Comparison of ENCODE assay signal across 2 fruit fly cellular contexts in genomic region chr3R:17948227-17949206, dm6.
A peak's percentile ranks its signal among the peaks of the same experiment; 100 is the strongest.
TF ChIP-seq lines count a peak whose summit lies in the region.

No protein-coding gene starts in this region.

- TF ChIP-seq CTCF in whole organism, embryonic (GFP tag; optimal IDR thresholded peaks at IDR 0.05; lab: Kevin White, UChicago): no peak

TF ChIP-seq in whole organism, adult, 20 proteins besides CTCF, POLR2A, EP300 and RAD21:
- TF ChIP-seq kay (GFP tag; lab: Kevin White, UChicago; ENCODE audit: borderline replicate concordance): peak; percentile 57
- TF ChIP-seq CG12768 (GFP tag; optimal IDR thresholded peaks at IDR 0.05; lab: Kevin White, UChicago): no peak
- TF ChIP-seq tj (GFP tag; optimal IDR thresholded peaks at IDR 0.05; lab: Kevin White, UChicago): peak; percentile 84
- TF ChIP-seq CG7045 (GFP tag; optimal IDR thresholded peaks at IDR 0.05; lab: Kevin White, UChicago): no peak

TF ChIP-seq in whole organism, embryonic, 481 proteins besides CTCF, POLR2A, EP300 and RAD21:
- peak; percentile 45; the same call in 1 of the 3 replicates for TF ChIP-seq vnd (GFP tag; IDR thresholded peaks at IDR 0.05; lab: Robert Waterston, UW; ENCODE audit: partially characterized antibody)
- peak in 1 of 2 experiments; percentile 36 for TF ChIP-seq eve (GFP tag; optimal IDR thresholded peaks at IDR 0.05; lab: Kevin White, UChicago)
- no peak for TF ChIP-seq dati (GFP tag; IDR thresholded peaks at IDR 0.05; lab: Robert Waterston, UW)
- TF ChIP-seq trem (tag; optimal IDR thresholded peaks at IDR 0.05; lab: Kevin White, UChicago): no peak
- TF ChIP-seq Pdp1 (GFP tag; optimal IDR thresholded peaks at IDR 0.05; lab: Kevin White, UChicago): peak in 1 of 2 experiments; percentile 58
- no peak for TF ChIP-seq PHDP (tag; optimal IDR thresholded peaks at IDR 0.05; lab: Kevin White, UChicago)
- no peak for TF ChIP-seq CG12769 (tag; optimal IDR thresholded peaks at IDR 0.05; lab: Kevin White, UChicago)
- TF ChIP-seq Ptx1 (GFP tag; IDR thresholded peaks at IDR 0.05; lab: Robert Waterston, UW): 0 out of 2 replicates have a peak, but pooled peaks have one; percentile 8
- TF ChIP-seq crol (GFP tag; IDR thresholded peaks at IDR 0.05; lab: Robert Waterston, UW): peak; percentile 50; the same call in 1 of the 2 replicates
- peak; percentile 59 for TF ChIP-seq Med (GFP tag; lab: Kevin White, UChicago)
- TF ChIP-seq Optix (GFP tag; IDR thresholded peaks at IDR 0.05; lab: Robert Waterston, UW): no peak
- TF ChIP-seq org-1 (GFP tag; optimal IDR thresholded peaks at IDR 0.05; lab: Kevin White, UChicago): no peak
- TF ChIP-seq exex (tag; optimal IDR thresholded peaks at IDR 0.05; lab: Kevin White, UChicago): peak; percentile 80
- TF ChIP-seq sens-2 (GFP tag; IDR thresholded peaks at IDR 0.05; lab: Robert Waterston, UW): peak; percentile 81
- peak; percentile 60 for TF ChIP-seq mirr (GFP tag; optimal IDR thresholded peaks at IDR 0.05; lab: Kevin White, UChicago)
- TF ChIP-seq jigr1 (GFP tag; IDR thresholded peaks at IDR 0.05; lab: Robert Waterston, UW): no peak
- no peak for TF ChIP-seq CG6175 (GFP tag; IDR thresholded peaks at IDR 0.05; lab: Robert Waterston, UW)
- peak; percentile 79 for TF ChIP-seq grn (GFP tag; optimal IDR thresholded peaks at IDR 0.05; lab: Kevin White, UChicago)
- TF ChIP-seq seq (GFP tag; IDR thresholded peaks at IDR 0.05; lab: Robert Waterston, UW): no peak
- TF ChIP-seq lab (GFP tag; optimal IDR thresholded peaks at IDR 0.05; lab: Kevin White, UChicago): peak; percentile 8
- TF ChIP-seq CG8281 (tag; optimal IDR thresholded peaks at IDR 0.05; lab: Kevin White, UChicago): peak; percentile 89
- no peak for TF ChIP-seq CG7987 (GFP tag; optimal IDR thresholded peaks at IDR 0.05; lab: Kevin White, UChicago)
- TF ChIP-seq Hr78 (GFP tag; optimal IDR thresholded peaks at IDR 0.05; lab: Kevin White, UChicago): peak in 1 of 2 experiments; percentile 9
- peak; percentile 51 for TF ChIP-seq Vsx1 (GFP tag; optimal IDR thresholded peaks at IDR 0.05; lab: Kevin White, UChicago)
- 0 out of 2 replicates have a peak, but pooled peaks have one; percentile 23 for TF ChIP-seq GATAe (GFP tag; conservative IDR thresholded peaks at IDR 0.05; lab: Robert Waterston, UW)
- TF ChIP-seq CG15601 (tag; optimal IDR thresholded peaks at IDR 0.05; lab: Kevin White, UChicago): peak; percentile 96

Comparison
In these comparisons a context has a peak if more than half of its experiments do, and no peak if none do; other contexts are left out.
1. Of the 1 proteins assayed by ChIP-seq in both whole organism, embryonic and whole organism, adult: peak only in whole organism, embryonic: none; only in whole organism, adult: kay; in both: none; in neither: 0.